Worm (Caenorhabditis elegans) whole organism, L4 larva: ENCODE data around the gene nep-16.

Experiments
- Y75B8A.6 ChIP-seq: fragments of 200-800 bp; sonication (Bioruptor generic); IDR thresholded peaks from 2 replicates; pipeline ENCODE4 v1.3.6; 2022; ENCODE audit warnings: missing genetic modification reagents, missing genetic modification characterization, missing compliant biosample characterization
- ZK337.2 ChIP-seq: fragments of 200-800 bp; sonication (Bioruptor generic); IDR thresholded peaks from 2 replicates; pipeline ENCODE4 v1.3.6; 2022; ENCODE audit warnings: missing genetic modification reagents, missing genetic modification characterization, missing compliant biosample characterization
- aly-2 ChIP-seq: sonication (generic microtip); optimal IDR thresholded peaks from 2 replicates; lab custom pipeline; 2018; ENCODE audit warnings: missing biosample characterization, missing genetic modification characterization
- arid-1 ChIP-seq: fragments of 200-800 bp; sonication (Bioruptor generic); conservative IDR thresholded peaks from 2 replicates; pipeline ENCODE4 v1.3.6; 2022; ENCODE audit warnings: missing genetic modification reagents, missing genetic modification characterization, missing compliant biosample characterization
- ceh-28 ChIP-seq: fragments of 150-350 bp; optimal IDR thresholded peaks from 2 replicates; lab custom pipeline; 2014; ENCODE audit warnings: missing biosample characterization, missing genetic modification reagents, missing genetic modification characterization
- ces-1 ChIP-seq: fragments of 150-350 bp; sonication (generic microtip); optimal IDR thresholded peaks from 4 replicates; lab custom pipeline; 2014; ENCODE audit warnings: missing biosample characterization, missing genetic modification reagents, missing genetic modification characterization
- daf-12 ChIP-seq: fragments of 150-350 bp; optimal IDR thresholded peaks from 2 replicates; lab custom pipeline; 2014; ENCODE audit warnings: missing biosample characterization, missing genetic modification reagents, missing genetic modification characterization
- dmd-6 ChIP-seq: fragments of 200-800 bp; sonication (Bioruptor generic); IDR thresholded peaks from 2 replicates; pipeline ENCODE4 v1.3.6; 2022; ENCODE audit warnings: missing genetic modification reagents, missing genetic modification characterization, missing compliant biosample characterization
- fkh-10 ChIP-seq: fragments of 150-350 bp; optimal IDR thresholded peaks from 2 replicates; lab custom pipeline; 2014; ENCODE audit warnings: missing biosample characterization, missing genetic modification reagents, missing genetic modification characterization
- fos-1 ChIP-seq: fragments of 150-350 bp; optimal IDR thresholded peaks from 2 replicates; lab custom pipeline; 2014; ENCODE audit warnings: missing biosample characterization, missing genetic modification characterization
- gei-8 ChIP-seq: fragments of 200-800 bp; sonication (Bioruptor generic); optimal IDR thresholded peaks from 2 replicates; lab custom pipeline; 2018; ENCODE audit warnings: mild to moderate bottlenecking, missing genetic modification characterization, missing compliant biosample characterization
- hlh-11 ChIP-seq: fragments of 200-800 bp; sonication (Bioruptor generic); optimal IDR thresholded peaks from 2 replicates; lab custom pipeline; 2018; ENCODE audit warnings: mild to moderate bottlenecking, missing genetic modification characterization, missing compliant biosample characterization
- hlh-30 ChIP-seq: sonication (generic microtip); optimal IDR thresholded peaks from 2 replicates; lab custom pipeline; 2017; ENCODE audit warnings: antibody characterized with exemption, mild to moderate bottlenecking, missing genetic modification characterization, missing compliant biosample characterization; ENCODE audit not compliant: insufficient read depth
- hmg-1.1 ChIP-seq: fragments of 200-800 bp; sonication (Bioruptor generic); IDR thresholded peaks from 2 replicates; pipeline ENCODE4 v1.3.6; 2022; ENCODE audit warnings: missing genetic modification reagents, missing genetic modification characterization, missing compliant biosample characterization
- lin-15B ChIP-seq: fragments of 150-350 bp; sonication (generic microtip); optimal IDR thresholded peaks from 3 replicates; lab custom pipeline; 2014; ENCODE audit warnings: missing biosample characterization, missing genetic modification characterization
- lir-3 ChIP-seq: sonication (generic microtip); optimal IDR thresholded peaks from 2 replicates; lab custom pipeline; 2016; ENCODE audit warnings: mild to moderate bottlenecking, missing genetic modification characterization, missing compliant biosample characterization
- madf-9 ChIP-seq: fragments of 200-800 bp; sonication (Bioruptor generic); conservative IDR thresholded peaks from 2 replicates; pipeline ENCODE4 v1.3.6; 2022; ENCODE audit warnings: missing genetic modification reagents, missing genetic modification characterization, missing compliant biosample characterization
- mep-1 ChIP-seq: fragments of 150-350 bp; sonication (generic microtip); optimal IDR thresholded peaks from 3 replicates; lab custom pipeline; 2014; ENCODE audit warnings: missing biosample characterization, missing genetic modification characterization
- mes-2 ChIP-seq: sonication (generic microtip); optimal IDR thresholded peaks from 2 replicates; lab custom pipeline; 2016; ENCODE audit warnings: missing genotype, mild to moderate bottlenecking, missing genetic modification characterization, missing compliant biosample characterization; ENCODE audit not compliant: poor library complexity, severe bottlenecking
- nhr-10 ChIP-seq: fragments of 150-350 bp; optimal IDR thresholded peaks from 2 replicates; lab custom pipeline; 2014; ENCODE audit warnings: missing biosample characterization, missing genetic modification characterization
- nhr-111 ChIP-seq: fragments of 200-800 bp; sonication (Bioruptor generic); optimal IDR thresholded peaks from 2 replicates; lab custom pipeline; 2018; ENCODE audit warnings: mild to moderate bottlenecking, missing genetic modification characterization, missing compliant biosample characterization
- nhr-25 ChIP-seq: sonication (generic microtip); optimal IDR thresholded peaks from 2 replicates; lab custom pipeline; 2017; ENCODE audit warnings: missing genetic modification characterization, mild to moderate bottlenecking, missing compliant biosample characterization, antibody characterized with exemption, moderate library complexity, borderline replicate concordance; ENCODE audit not compliant: insufficient read depth
- nhr-28 ChIP-seq: fragments of 150-350 bp; optimal IDR thresholded peaks from 2 replicates; lab custom pipeline; 2014; ENCODE audit warnings: missing biosample characterization, missing genetic modification characterization
- nhr-41 ChIP-seq: fragments of 200-800 bp; sonication (Bioruptor generic); IDR thresholded peaks from 2 replicates; pipeline ENCODE4 v1.3.6; 2022; ENCODE audit warnings: missing genetic modification reagents, missing genetic modification characterization, missing compliant biosample characterization
- nhr-6 ChIP-seq: fragments of 150-350 bp; optimal IDR thresholded peaks from 2 replicates; lab custom pipeline; 2014; ENCODE audit warnings: missing biosample characterization, missing genetic modification characterization
- php-3 ChIP-seq: fragments of 200-800 bp; sonication (Bioruptor generic); IDR thresholded peaks from 2 replicates; pipeline ENCODE4 v1.3.6; 2022; ENCODE audit warnings: missing genetic modification reagents, missing genetic modification characterization, missing compliant biosample characterization
- snpc-4 ChIP-seq: fragments of 150-350 bp; optimal IDR thresholded peaks from 2 replicates; lab custom pipeline; 2014; ENCODE audit warnings: missing biosample characterization, missing genetic modification characterization
- unc-62 ChIP-seq, 3 experiments: fragments of 150-350 bp in 1 of 3; sonication (generic microtip); optimal IDR thresholded peaks in 2 of 3; peaks in 1 of 3; 1 replicate in 1 of 3; 2 replicates in 2 of 3; lab custom pipeline; 2014 to 2017; ENCODE audit warnings: missing biosample characterization in 3 of 3, missing genetic modification characterization in 3 of 3, missing genetic modification reagents in 3 of 3, missing genotype in 1 of 3
- zip-11 ChIP-seq: fragments of 200-800 bp; sonication (Bioruptor generic); IDR thresholded peaks from 2 replicates; pipeline ENCODE4 v1.3.6; 2022; ENCODE audit warnings: missing genetic modification characterization, missing compliant biosample characterization
- ztf-7 ChIP-seq: fragments of 150-350 bp; optimal IDR thresholded peaks from 2 replicates; lab custom pipeline; 2014; ENCODE audit warnings: missing biosample characterization, missing genetic modification characterization

Gene nep-16

DNA sequence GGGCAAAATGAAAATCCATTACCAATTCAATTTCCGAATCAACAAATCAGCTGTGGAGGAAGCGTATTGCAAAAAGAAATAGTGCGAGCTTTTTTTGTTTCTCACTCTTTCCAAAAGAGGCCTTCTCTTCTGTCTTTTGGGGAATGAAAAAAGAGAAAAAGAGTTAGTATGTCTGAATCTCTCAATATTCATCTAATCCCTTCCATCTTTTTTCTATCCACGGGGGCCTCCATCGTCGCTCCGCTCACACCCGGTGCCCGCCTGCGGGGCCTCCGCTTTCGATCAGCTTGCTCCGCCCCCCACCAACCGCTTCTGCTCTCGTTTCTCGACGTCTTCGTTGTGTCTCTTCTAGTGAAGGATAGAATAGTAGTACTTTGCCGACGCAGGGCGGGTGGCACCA, 22.4 kb downstream of the nep-16 start (continued):
- peak; percentile 3 for TF ChIP-seq mep-1 (tag; lab: Kevin White, UChicago)
- no peak for TF ChIP-seq nhr-6 (tag; lab: Kevin White, UChicago)
- peak; percentile 20 for TF ChIP-seq mes-2
- TF ChIP-seq, all 104 proteins: peak for 12

- TF ChIP-seq hlh-30 (tag; lab: Kevin White, UChicago), result peak; percentile 15
- no peak for TF ChIP-seq aly-2
- TF ChIP-seq madf-9 (GFP tag; lab: Robert Waterston, UW), result no peak
- no peak for TF ChIP-seq ztf-7
- TF ChIP-seq fos-1 (tag; lab: Kevin White, UChicago), result no peak
- peak; percentile 27 for TF ChIP-seq fkh-10
- no peak for TF ChIP-seq arid-1 (GFP tag; lab: Robert Waterston, UW)
- peak; percentile 48 for TF ChIP-seq ces-1 (GFP tag; lab: Kevin White, UChicago)
Measured at ce11 chrIV:7612523-7612922, 29.1 kb downstream of the nep-16 start.

ce11 chrIV:7611396-7611795, 30.3 kb downstream of the nep-16 start:
- TF ChIP-seq nhr-111 (GFP tag; lab: Kevin White, UChicago) (no peak), zip-11 (GFP tag; lab: Robert Waterston, UW) (no peak), dmd-6 (GFP tag; lab: Robert Waterston, UW) (no peak), hlh-11 (no peak), daf-12 (tag; lab: Kevin White, UChicago) (no peak), fos-1 (tag; lab: Kevin White, UChicago) (no peak), hmg-1.1 (peak; percentile 40; the same call in 1 of the 2 replicates), unc-62 (GFP tag; optimal IDR thresholded peaks at IDR 0.05 in 1 of 2; lab: Kevin White, UChicago) (peak in 1 of 2 experiments; percentile 75), unc-62 (tag; optimal IDR thresholded peaks at IDR 0.05; lab: Kevin White, UChicago) (no peak), nhr-25 (tag; lab: Kevin White, UChicago) (no peak)

- TF ChIP-seq php-3 (GFP tag; lab: Robert Waterston, UW), result no peak
- peak in 1 of 2 experiments; percentile 90 for TF ChIP-seq unc-62 (GFP tag; optimal IDR thresholded peaks at IDR 0.05 in 1 of 2; lab: Kevin White, UChicago)
- no peak for TF ChIP-seq unc-62 (tag; optimal IDR thresholded peaks at IDR 0.05; lab: Kevin White, UChicago)
Measured at ce11 chrIV:7608111-7608510, 33.5 kb downstream of the nep-16 start.

DNA sequence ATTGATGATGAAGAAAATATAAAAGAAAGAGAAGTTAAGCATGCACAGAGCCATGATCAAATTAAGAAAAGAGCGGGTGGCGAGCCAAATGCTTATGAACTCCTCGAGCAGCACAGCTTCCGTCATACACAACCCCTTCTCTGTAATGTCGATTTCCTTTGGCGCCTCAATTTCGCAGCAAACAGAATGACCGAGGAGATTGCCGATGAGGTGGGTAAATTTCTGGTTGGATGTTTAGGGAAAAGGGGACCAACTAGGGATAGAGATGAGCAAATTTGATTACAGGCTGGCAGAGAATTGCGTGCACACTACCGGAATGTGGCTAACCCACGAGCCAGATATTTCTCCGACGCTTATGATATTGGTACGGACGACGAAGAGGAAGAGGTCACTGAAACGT, 36.2 kb downstream of the nep-16 start:
- TF ChIP-seq snpc-4 (tag; lab: Kevin White, UChicago) (no peak), unc-62 (GFP tag; optimal IDR thresholded peaks at IDR 0.05 in 1 of 2; lab: Kevin White, UChicago) (peak in 1 of 2 experiments; percentile 89), unc-62 (tag; optimal IDR thresholded peaks at IDR 0.05; lab: Kevin White, UChicago) (no peak), ceh-28 (tag; lab: Kevin White, UChicago) (no peak)

ce11 chrIV:7588631-7589030, 53.0 kb downstream of the nep-16 start, which contains the start of gene cla-1:
Gene cla-1, plus strand, starts transcription at chrIV:7588931.
- TF ChIP-seq unc-62 (GFP tag; optimal IDR thresholded peaks at IDR 0.05 in 1 of 2; lab: Kevin White, UChicago) (peak in 1 of 2 experiments; percentile 61), unc-62 (tag; optimal IDR thresholded peaks at IDR 0.05; lab: Kevin White, UChicago) (no peak), ZK337.2 (GFP tag; lab: Robert Waterston, UW) (no peak)
- TF ChIP-seq, all 104 proteins: peak for 1

- TF ChIP-seq lir-3, result no peak
- TF ChIP-seq nhr-41 (GFP tag; lab: Robert Waterston, UW), result no peak
- no peak for TF ChIP-seq nhr-10
- no peak for TF ChIP-seq gei-8 (GFP tag; lab: Kevin White, UChicago)
- TF ChIP-seq fkh-10, result peak; percentile 50
- TF ChIP-seq nhr-28, result no peak
- peak; percentile 61 for TF ChIP-seq ces-1 (GFP tag; lab: Kevin White, UChicago)
- TF ChIP-seq Y75B8A.6, result no peak
- TF ChIP-seq lin-15B (tag; lab: Kevin White, UChicago), result no peak
Measured at ce11 chrIV:7586972-7587371, 54.7 kb downstream of the nep-16 start.
